Fruit fly (Drosophila melanogaster) whole organism, prepupa: ENCODE results near the gene CG9967.

Source experiments
- CG10631 ChIP-seq: fragments of 200-800 bp; sonication (Bioruptor generic); optimal IDR thresholded peaks from 2 replicates; lab custom pipeline; 2016; ENCODE audit warnings: missing biosample characterization, missing genetic modification characterization
- CG10669 ChIP-seq: fragments of 200-800 bp; sonication (Bioruptor generic); optimal IDR thresholded peaks from 3 replicates; lab custom pipeline; 2018; ENCODE audit warnings: missing biosample characterization, mild to moderate bottlenecking, missing genetic modification characterization, moderate library complexity
- CG11294 ChIP-seq: fragments of 200-800 bp; sonication (Bioruptor generic); IDR thresholded peaks from 2 replicates; pipeline ENCODE4 v1.3.6; 2022; ENCODE audit warnings: missing biosample characterization, missing genetic modification characterization
- CG11902 ChIP-seq: fragments of 200-800 bp; sonication (Bioruptor generic); optimal IDR thresholded peaks from 3 replicates; lab custom pipeline; 2016; ENCODE audit warnings: missing biosample characterization, missing genetic modification characterization
- CG15336 ChIP-seq: fragments of 200-800 bp; sonication (Bioruptor generic); IDR thresholded peaks from 2 replicates; pipeline ENCODE4 v1.3.6; 2022; ENCODE audit warnings: missing biosample characterization, missing genetic modification characterization
- CG16779 ChIP-seq: fragments of 200-800 bp; sonication (Bioruptor generic); optimal IDR thresholded peaks from 3 replicates; lab custom pipeline; 2017; ENCODE audit warnings: missing biosample characterization, mild to moderate bottlenecking, missing genetic modification characterization
- CG31627 ChIP-seq: fragments of 200-800 bp; sonication (Bioruptor generic); optimal IDR thresholded peaks from 3 replicates; lab custom pipeline; 2016; ENCODE audit warnings: missing biosample characterization, missing genetic modification characterization
- CG32006 ChIP-seq: fragments of 200-800 bp; sonication (Bioruptor generic); optimal IDR thresholded peaks from 3 replicates; lab custom pipeline; 2017; ENCODE audit warnings: missing biosample characterization, mild to moderate bottlenecking, missing genetic modification characterization
- CG34406 ChIP-seq: fragments of 200-800 bp; sonication (Bioruptor generic); optimal IDR thresholded peaks from 3 replicates; lab custom pipeline; 2016; ENCODE audit warnings: missing biosample characterization, missing genetic modification characterization
- CG3919 ChIP-seq: fragments of 200-800 bp; sonication (Bioruptor generic); optimal IDR thresholded peaks from 3 replicates; lab custom pipeline; 2016; ENCODE audit warnings: missing biosample characterization, missing genetic modification characterization
- CG4318 ChIP-seq: fragments of 200-800 bp; sonication (Bioruptor generic); optimal IDR thresholded peaks from 3 replicates; lab custom pipeline; 2017; ENCODE audit warnings: missing biosample characterization, mild to moderate bottlenecking, missing genetic modification characterization
- CG6163 ChIP-seq: fragments of 200-800 bp; sonication (Bioruptor generic); IDR thresholded peaks from 3 replicates; pipeline ENCODE4 v1.3.6; 2022; ENCODE audit warnings: missing biosample characterization, missing genetic modification characterization
- CG6276 ChIP-seq: fragments of 200-800 bp; sonication (Bioruptor generic); optimal IDR thresholded peaks from 2 replicates; lab custom pipeline; 2017; ENCODE audit warnings: missing biosample characterization, mild to moderate bottlenecking, missing genetic modification characterization
- CG6792 ChIP-seq: fragments of 200-800 bp; sonication (Bioruptor generic); optimal IDR thresholded peaks from 3 replicates; lab custom pipeline; 2016; ENCODE audit warnings: missing biosample characterization, missing genetic modification characterization
- CG6808 ChIP-seq: fragments of 200-800 bp; sonication (Bioruptor generic); optimal IDR thresholded peaks from 3 replicates; lab custom pipeline; 2017; ENCODE audit warnings: missing biosample characterization, missing genetic modification characterization, mild to moderate bottlenecking, moderate library complexity, missing genetic modification reagents
- CG6854 ChIP-seq: fragments of 200-800 bp; sonication (Bioruptor generic); optimal IDR thresholded peaks from 2 replicates; lab custom pipeline; 2017; ENCODE audit warnings: missing biosample characterization, mild to moderate bottlenecking, missing genetic modification characterization
- CG7368 ChIP-seq: fragments of 200-800 bp; sonication (Bioruptor generic); optimal IDR thresholded peaks from 3 replicates; lab custom pipeline; 2016; ENCODE audit warnings: missing biosample characterization, missing genetic modification characterization
- CG8119 ChIP-seq: fragments of 200-800 bp; sonication (Bioruptor generic); IDR thresholded peaks from 3 replicates; pipeline ENCODE4 v1.3.6; 2022; ENCODE audit warnings: missing biosample characterization, missing genetic modification characterization
- CG8319 ChIP-seq: fragments of 200-800 bp; sonication (Bioruptor generic); optimal IDR thresholded peaks from 3 replicates; lab custom pipeline; 2016; ENCODE audit warnings: missing biosample characterization, missing genetic modification characterization
- CG9139 ChIP-seq: fragments of 200-800 bp; sonication (Bioruptor generic); optimal IDR thresholded peaks from 3 replicates; lab custom pipeline; 2017; ENCODE audit warnings: missing biosample characterization, mild to moderate bottlenecking, missing genetic modification characterization
- Eip75B ChIP-seq: fragments of 200-800 bp; sonication (Bioruptor generic); optimal IDR thresholded peaks from 3 replicates; lab custom pipeline; 2016; ENCODE audit warnings: missing biosample characterization, missing genetic modification characterization
- Eip78C ChIP-seq: fragments of 200-800 bp; sonication (Bioruptor generic); peaks from one replicate; lab custom pipeline; 2016; ENCODE audit warnings: missing biosample characterization, missing genetic modification characterization
- Eip93F ChIP-seq: fragments of 200-800 bp; sonication (Bioruptor generic); optimal IDR thresholded peaks from 2 replicates; lab custom pipeline; 2016; ENCODE audit warnings: missing biosample characterization, mild to moderate bottlenecking, missing genetic modification characterization
- Ets21C ChIP-seq: fragments of 200-800 bp; sonication (Bioruptor generic); optimal IDR thresholded peaks from 3 replicates; lab custom pipeline; 2016; ENCODE audit warnings: missing biosample characterization, missing genetic modification characterization
- Ets96B ChIP-seq: fragments of 200-800 bp; optimal IDR thresholded peaks from 2 replicates; lab custom pipeline; 2019; ENCODE audit warnings: missing biosample characterization, mild to moderate bottlenecking, missing genetic modification characterization, moderate library complexity
- Gug ChIP-seq: fragments of 200-800 bp; sonication (Bioruptor generic); IDR thresholded peaks from 2 replicates; pipeline ENCODE4 v1.3.6; 2022; ENCODE audit warnings: missing biosample characterization, missing genetic modification characterization
- Hr39 ChIP-seq: fragments of 200-800 bp; sonication (Bioruptor generic); optimal IDR thresholded peaks from 2 replicates; lab custom pipeline; 2016; ENCODE audit warnings: missing biosample characterization, missing genetic modification characterization
- Hr4 ChIP-seq: fragments of 200-800 bp; sonication (Bioruptor generic); optimal IDR thresholded peaks from 3 replicates; lab custom pipeline; 2016; ENCODE audit warnings: missing biosample characterization, missing genetic modification characterization
- Lpt ChIP-seq: fragments of 200-800 bp; sonication (Bioruptor generic); optimal IDR thresholded peaks from 3 replicates; lab custom pipeline; 2016; ENCODE audit warnings: missing biosample characterization, missing genetic modification characterization
- Met ChIP-seq: fragments of 200-800 bp; sonication (Bioruptor generic); optimal IDR thresholded peaks from 3 replicates; lab custom pipeline; 2016; ENCODE audit warnings: missing biosample characterization, missing genetic modification characterization
- OdsH ChIP-seq: fragments of 200-800 bp; sonication (Bioruptor generic); optimal IDR thresholded peaks from 3 replicates; lab custom pipeline; 2016; ENCODE audit warnings: missing biosample characterization, missing genetic modification characterization
- Smox ChIP-seq: fragments of 200-800 bp; sonication (Bioruptor generic); optimal IDR thresholded peaks from 3 replicates; lab custom pipeline; 2016; ENCODE audit warnings: missing biosample characterization, missing genetic modification characterization
- Sox15 ChIP-seq: fragments of 200-800 bp; sonication (Bioruptor generic); optimal IDR thresholded peaks from 3 replicates; lab custom pipeline; 2016; ENCODE audit warnings: missing biosample characterization, missing genetic modification characterization
- acj6 ChIP-seq: fragments of 200-800 bp; sonication (Bioruptor generic); optimal IDR thresholded peaks from 3 replicates; lab custom pipeline; 2016; ENCODE audit warnings: missing biosample characterization, missing genetic modification characterization
- eg ChIP-seq: fragments of 200-800 bp; sonication (Bioruptor generic); IDR thresholded peaks from 3 replicates; pipeline ENCODE4 v1.3.6; 2022; ENCODE audit warnings: missing biosample characterization, missing genetic modification characterization
- fd59A ChIP-seq: fragments of 200-800 bp; sonication (Bioruptor generic); optimal IDR thresholded peaks from 2 replicates; lab custom pipeline; 2017; ENCODE audit warnings: missing biosample characterization, mild to moderate bottlenecking, missing genetic modification characterization, missing genetic modification reagents
- fd85E ChIP-seq: fragments of 200-800 bp; sonication (Bioruptor generic); optimal IDR thresholded peaks from 3 replicates; lab custom pipeline; 2016; ENCODE audit warnings: missing biosample characterization, missing genetic modification characterization
- fkh ChIP-seq: fragments of 200-800 bp; sonication (Bioruptor generic); optimal IDR thresholded peaks from 3 replicates; lab custom pipeline; 2017; ENCODE audit warnings: missing biosample characterization, mild to moderate bottlenecking, missing genetic modification characterization, moderate library complexity
- lz ChIP-seq: fragments of 200-800 bp; sonication (Bioruptor generic); optimal IDR thresholded peaks from 3 replicates; lab custom pipeline; 2016; ENCODE audit warnings: missing biosample characterization, missing genetic modification characterization
- salr ChIP-seq, 2 experiments: fragments of 200-800 bp; sonication (Bioruptor generic); optimal IDR thresholded peaks; 3 replicates each; lab custom pipeline; 2016 to 2018; ENCODE audit warnings: missing biosample characterization in 2 of 2, missing genetic modification characterization in 2 of 2, mild to moderate bottlenecking in 1 of 2
- spab ChIP-seq: fragments of 200-800 bp; sonication (Bioruptor generic); optimal IDR thresholded peaks from 2 replicates; lab custom pipeline; 2017; ENCODE audit warnings: missing biosample characterization, mild to moderate bottlenecking, missing genetic modification characterization, missing genetic modification reagents
- ss ChIP-seq, 2 experiments: fragments of 200-800 bp; sonication (Bioruptor generic); optimal IDR thresholded peaks; 2 replicates in 1 of 2; 3 replicates in 1 of 2; lab custom pipeline; 2017 to 2018; ENCODE audit warnings: mild to moderate bottlenecking in 2 of 2, missing biosample characterization in 2 of 2, missing genetic modification characterization in 2 of 2, moderate library complexity in 1 of 2
- topi ChIP-seq: fragments of 200-800 bp; sonication (Bioruptor generic); optimal IDR thresholded peaks from 3 replicates; lab custom pipeline; 2016; ENCODE audit warnings: missing biosample characterization, missing genetic modification characterization
- vri ChIP-seq: fragments of 200-800 bp; sonication (Bioruptor generic); optimal IDR thresholded peaks from 3 replicates; lab custom pipeline; 2016; ENCODE audit warnings: missing biosample characterization, mild to moderate bottlenecking, missing genetic modification characterization

Gene CG9967

DNA sequence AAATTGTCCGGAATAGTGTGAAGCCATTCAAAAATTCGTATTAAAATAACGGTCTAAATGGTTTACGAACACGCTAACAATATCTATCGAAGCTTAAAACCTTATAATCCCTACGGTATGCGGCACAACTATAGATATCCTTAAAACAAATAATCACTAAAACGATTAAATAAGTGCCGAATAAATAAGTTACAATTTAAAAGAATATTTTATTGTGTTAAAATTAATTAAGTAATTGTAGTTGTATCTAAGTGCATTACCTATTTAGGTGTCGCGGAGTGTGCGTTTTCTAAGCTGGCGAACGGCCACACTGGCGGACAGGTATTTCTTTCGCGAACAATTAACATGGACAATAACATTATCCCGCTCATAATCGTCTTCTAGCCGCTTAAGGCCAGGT lies 23.6 kb upstream of the CG9967 start, which contains the start of gene Eogt (continued):
- TF ChIP-seq CG11902 (GFP tag; lab: Kevin White, UChicago) = peak; percentile 93
- peak; percentile 79 for TF ChIP-seq CG8319 (GFP tag; lab: Kevin White, UChicago)
- peak; percentile 95 for TF ChIP-seq CG32006 (GFP tag; lab: Kevin White, UChicago)
- peak; percentile 46 for TF ChIP-seq fkh
- TF ChIP-seq spab (GFP tag; lab: Kevin White, UChicago) = peak; percentile 89
- no peak for TF ChIP-seq vri (GFP tag; lab: Kevin White, UChicago)
- peak; percentile 90 for TF ChIP-seq Hr39 (GFP tag; lab: Kevin White, UChicago)
- peak; percentile 92 for TF ChIP-seq Smox
- peak; percentile 93 for TF ChIP-seq CG31627 (GFP tag; lab: Kevin White, UChicago)
- TF ChIP-seq CG4318 (GFP tag; lab: Kevin White, UChicago) = peak; percentile 89
- TF ChIP-seq CG11294 = peak; percentile 96
- TF ChIP-seq CG7368 = peak; percentile 84
- peak; percentile 88 for TF ChIP-seq CG16779 (tag; lab: Kevin White, UChicago)
- peak; percentile 91 for TF ChIP-seq Met (GFP tag; lab: Kevin White, UChicago)
- TF ChIP-seq CG10669 (GFP tag; lab: Kevin White, UChicago) = peak; percentile 94
- TF ChIP-seq CG6276 (GFP tag; lab: Kevin White, UChicago) = peak; percentile 89
- TF ChIP-seq Ets21C (GFP tag; lab: Kevin White, UChicago) = peak; percentile 86
- peak; percentile 93 for TF ChIP-seq CG6792
- peak; percentile 96 for TF ChIP-seq OdsH (GFP tag; lab: Kevin White, UChicago)
- TF ChIP-seq Gug = peak; percentile 95
- peak; percentile 99 for TF ChIP-seq eg
- TF ChIP-seq CG9139 (GFP tag; lab: Kevin White, UChicago) = peak; percentile 80
- peak; percentile 83 for TF ChIP-seq CG6854
- TF ChIP-seq acj6 (GFP tag; lab: Kevin White, UChicago) = peak; percentile 95

DNA sequence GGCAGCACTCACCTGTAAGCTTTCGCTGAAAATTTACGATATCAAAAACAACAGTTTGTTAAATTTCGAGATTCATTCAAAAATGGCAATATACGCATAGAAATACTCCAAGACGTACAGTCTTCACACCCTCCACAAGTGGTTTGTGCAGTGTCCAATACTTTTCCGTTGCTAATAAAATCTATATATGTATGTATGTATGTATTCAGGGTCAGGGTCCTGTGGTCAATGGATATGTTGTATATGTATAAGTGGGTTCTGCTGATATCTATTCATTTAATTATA lies 19.2 kb upstream of the CG9967 start:
- 0 out of 3 replicates have a peak, but pooled peaks have one; percentile 24 for TF ChIP-seq CG8119 (GFP tag; lab: Robert Waterston, UW)
- TF ChIP-seq eg = no peak
- TF ChIP-seq spab (GFP tag; lab: Kevin White, UChicago) = no peak
- no peak for TF ChIP-seq fd85E (GFP tag; lab: Kevin White, UChicago)

DNA sequence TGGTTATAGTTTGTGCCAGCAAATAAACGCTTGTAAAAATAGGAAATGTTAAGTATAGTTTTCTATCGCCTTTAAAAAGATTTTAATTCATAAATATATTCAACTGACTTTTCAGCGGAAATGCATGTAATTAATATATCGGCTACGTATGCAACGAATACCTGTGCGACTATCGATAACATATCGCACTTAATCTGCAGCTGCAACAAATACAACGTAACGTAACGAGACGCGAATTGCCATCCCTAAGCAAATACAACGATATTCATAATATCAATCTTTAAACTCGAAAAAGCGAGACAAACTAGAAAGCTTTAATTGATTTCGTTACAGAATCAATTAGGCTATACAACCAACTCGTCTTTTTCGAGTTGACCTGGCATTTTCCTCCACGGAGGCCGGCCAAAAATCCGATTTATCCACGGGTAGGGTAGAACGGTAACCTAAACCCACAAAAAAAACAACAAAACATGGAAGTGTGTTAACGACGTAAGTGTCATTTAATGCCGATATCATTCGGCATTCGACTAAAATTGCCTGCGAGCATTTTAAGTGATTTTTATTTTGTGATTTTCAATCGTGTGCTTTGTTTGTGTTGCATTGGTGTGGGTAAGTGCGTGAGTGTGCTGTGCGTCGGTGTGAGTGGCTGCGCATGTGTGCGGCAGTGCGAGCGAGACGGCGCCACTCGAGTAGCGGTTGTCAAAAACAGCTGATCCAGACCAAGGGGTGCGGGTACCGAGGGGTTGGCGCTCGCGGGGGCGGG lies 18.7 kb upstream of the CG9967 start, which contains the start of gene Atxn7:
TSS of gene Atxn7 (plus strand) at position 187 of the 763 bp plus-strand sequence.
- TF ChIP-seq lz (peak; percentile 81), Eip93F (GFP tag; lab: Kevin White, UChicago) (no peak), vri (GFP tag; lab: Kevin White, UChicago) (no peak), CG11902 (GFP tag; lab: Kevin White, UChicago) (peak; percentile 6), CG9139 (GFP tag; lab: Kevin White, UChicago) (peak; percentile 20), CG4318 (GFP tag; lab: Kevin White, UChicago) (no peak), CG8319 (GFP tag; lab: Kevin White, UChicago) (no peak), CG34406 (GFP tag; lab: Kevin White, UChicago) (peak; percentile 70), topi (GFP tag; lab: Kevin White, UChicago) (peak; percentile 76), Hr4 (GFP tag; lab: Kevin White, UChicago) (peak; percentile 3), Sox15 (GFP tag; lab: Kevin White, UChicago) (no peak), Ets96B (tag; lab: Kevin White, UChicago) (no peak), Ets21C (GFP tag; lab: Kevin White, UChicago) (peak; percentile 1), Hr39 (GFP tag; lab: Kevin White, UChicago) (peak; percentile 62), CG6163 (GFP tag; lab: Robert Waterston, UW) (peak; percentile 80), CG15336 (GFP tag; lab: Robert Waterston, UW) (peak; percentile 16; the same call in 1 of the 2 replicates), Gug (no peak), CG3919 (peak; percentile 100), ss (GFP tag; optimal IDR thresholded peaks at IDR 0.05; lab: Kevin White, UChicago) (peak; percentile 28 to 47), Eip78C (peak; percentile 86), CG8119 (GFP tag; lab: Robert Waterston, UW) (no peak; the same call in 2 of the 3 replicates), CG10669 (GFP tag; lab: Kevin White, UChicago) (peak; percentile 46), Lpt (GFP tag; lab: Kevin White, UChicago) (peak; percentile 22), CG32006 (GFP tag; lab: Kevin White, UChicago) (peak; percentile 2), Eip75B (GFP tag; lab: Kevin White, UChicago) (peak; percentile 65), eg (peak; percentile 80), CG6792 (peak; percentile 46), CG6808 (GFP tag; lab: Kevin White, UChicago) (peak; percentile 30), salr (GFP tag; optimal IDR thresholded peaks at IDR 0.05; lab: Kevin White, UChicago) (peak in 1 of 2 experiments; percentile 68), fd59A (GFP tag; lab: Kevin White, UChicago) (peak; percentile 40), Smox (peak; percentile 67), CG6854 (peak; percentile 76), acj6 (GFP tag; lab: Kevin White, UChicago) (peak; percentile 70), CG10631 (GFP tag; lab: Kevin White, UChicago) (peak; percentile 13)
